Fruit fly (Drosophila melanogaster) whole organism, embryonic: Measurements from ENCODE around the gene CG15353.

Experiments
- ATbp ChIP-seq: fragments of 200-800 bp; sonication (Bioruptor generic); optimal IDR thresholded peaks from 2 replicates; lab custom pipeline; 2017; ENCODE audit warnings: missing biosample characterization, mild to moderate bottlenecking, missing genetic modification characterization, missing genetic modification reagents
- Aef1 ChIP-seq: fragments of 200-800 bp; sonication (Bioruptor generic); IDR thresholded peaks from 3 replicates; pipeline ENCODE4 v1.3.6; 2022; ENCODE audit warnings: missing biosample characterization, missing genetic modification characterization
- CG10366 ChIP-seq: fragments of 200-800 bp; sonication (Bioruptor generic); IDR thresholded peaks from 2 replicates; pipeline ENCODE4 v1.3.6; 2022; ENCODE audit warnings: missing biosample characterization, missing genetic modification characterization
- CG10565 ChIP-seq: fragments of 200-800 bp; sonication (Bioruptor generic); optimal IDR thresholded peaks from 3 replicates; lab custom pipeline; 2016; ENCODE audit warnings: missing biosample characterization, mild to moderate bottlenecking, missing genetic modification characterization
- CG10959 ChIP-seq: fragments of 200-800 bp; sonication (Bioruptor generic); IDR thresholded peaks from 2 replicates; pipeline ENCODE4 v1.3.6; 2022; ENCODE audit warnings: missing biosample characterization, missing genetic modification characterization
- CG11398 ChIP-seq: fragments of 200-800 bp; sonication (Bioruptor generic); optimal IDR thresholded peaks from 2 replicates; lab custom pipeline; 2016; ENCODE audit warnings: missing biosample characterization, missing genetic modification characterization
- CG12071 ChIP-seq: fragments of 200-800 bp; sonication (Bioruptor generic); optimal IDR thresholded peaks from 3 replicates; lab custom pipeline; 2018; ENCODE audit warnings: missing biosample characterization, mild to moderate bottlenecking, missing genetic modification characterization
- CG12659 ChIP-seq: fragments of 200-800 bp; sonication (Bioruptor generic); optimal IDR thresholded peaks from 3 replicates; lab custom pipeline; 2017; ENCODE audit warnings: mild to moderate bottlenecking, missing biosample characterization, missing genetic modification reagents, missing genetic modification characterization
- CG15696 ChIP-seq: fragments of 200-800 bp; sonication (Bioruptor generic); optimal IDR thresholded peaks from 2 replicates; lab custom pipeline; 2019; ENCODE audit warnings: missing biosample characterization, mild to moderate bottlenecking, missing genetic modification characterization, moderate library complexity
- CG1602 ChIP-seq: fragments of 200-800 bp; sonication (Bioruptor generic); optimal IDR thresholded peaks from 3 replicates; lab custom pipeline; 2016; ENCODE audit warnings: missing biosample characterization, missing genetic modification characterization
- CG18764 ChIP-seq: fragments of 200-800 bp; sonication (Bioruptor generic); optimal IDR thresholded peaks from 3 replicates; lab custom pipeline; 2016; ENCODE audit warnings: missing biosample characterization, missing genetic modification characterization
- CG2199 ChIP-seq: fragments of 200-800 bp; sonication (Bioruptor generic); IDR thresholded peaks from 3 replicates; pipeline ENCODE4 v1.3.6; 2022; ENCODE audit warnings: missing biosample characterization, missing genetic modification characterization
- CG30020 ChIP-seq: fragments of 200-800 bp; optimal IDR thresholded peaks from 2 replicates; lab custom pipeline; 2019; ENCODE audit warnings: missing biosample characterization, mild to moderate bottlenecking, missing genetic modification characterization, moderate library complexity
- CG3163 ChIP-seq: fragments of 200-800 bp; sonication (Bioruptor generic); optimal IDR thresholded peaks from 3 replicates; lab custom pipeline; 2016; ENCODE audit warnings: missing biosample characterization, missing genetic modification characterization
- CG32772 ChIP-seq: fragments of 200-800 bp; sonication (Bioruptor generic); IDR thresholded peaks from 2 replicates; pipeline ENCODE4 v1.3.6; 2022; ENCODE audit warnings: missing biosample characterization, missing genetic modification characterization
- CG3281 ChIP-seq: fragments of 200-800 bp; sonication (Bioruptor generic); optimal IDR thresholded peaks from 3 replicates; lab custom pipeline; 2017; ENCODE audit warnings: missing biosample characterization, mild to moderate bottlenecking, missing genetic modification characterization
- CG34422 ChIP-seq: fragments of 200-800 bp; sonication (Bioruptor generic); IDR thresholded peaks from 3 replicates; pipeline ENCODE4 v1.3.6; 2022; ENCODE audit warnings: missing biosample characterization, missing genetic modification characterization
- CG5245 ChIP-seq: fragments of 200-800 bp; sonication (Bioruptor generic); optimal IDR thresholded peaks from 3 replicates; lab custom pipeline; 2016; ENCODE audit warnings: missing biosample characterization, missing genetic modification characterization
- CG5953 ChIP-seq: fragments of 200-800 bp; sonication (Bioruptor generic); IDR thresholded peaks from 2 replicates; pipeline ENCODE4 v1.3.6; 2022; ENCODE audit warnings: missing biosample characterization, missing genetic modification characterization
- CG7839 ChIP-seq: fragments of 200-800 bp; sonication (Bioruptor generic); optimal IDR thresholded peaks from 3 replicates; lab custom pipeline; 2018; ENCODE audit warnings: missing biosample characterization, mild to moderate bottlenecking, missing genetic modification characterization, moderate library complexity
- CG9727 ChIP-seq: fragments of 200-800 bp; sonication (Bioruptor generic); optimal IDR thresholded peaks from 3 replicates; lab custom pipeline; 2017; ENCODE audit warnings: missing biosample characterization, mild to moderate bottlenecking, missing genetic modification characterization
- Dfd ChIP-seq, 2 experiments: fragments of >200 bp; optimal IDR thresholded peaks; 2 replicates each; lab custom pipeline; 2017; ENCODE audit warnings: missing biosample characterization in 2 of 2, missing genetic modification characterization in 2 of 2
- Dip2 ChIP-seq: fragments of 200-800 bp; sonication (Bioruptor generic); IDR thresholded peaks from 2 replicates; pipeline ENCODE4 v1.3.6; 2022; ENCODE audit warnings: missing biosample characterization, missing genetic modification characterization
- Dp ChIP-seq: fragments of 200-800 bp; sonication (Bioruptor generic); optimal IDR thresholded peaks from 2 replicates; lab custom pipeline; 2018; ENCODE audit warnings: missing biosample characterization, mild to moderate bottlenecking, missing genetic modification characterization, moderate library complexity
- ERR ChIP-seq: fragments of 200-800 bp; sonication (Bioruptor generic); optimal IDR thresholded peaks from 2 replicates; lab custom pipeline; 2016; ENCODE audit warnings: missing biosample characterization, missing genetic modification characterization
- Elba2 ChIP-seq: fragments of 200-800 bp; sonication (Bioruptor generic); optimal IDR thresholded peaks from 3 replicates; lab custom pipeline; 2016; ENCODE audit warnings: missing biosample characterization, missing genetic modification characterization
- Fer2 ChIP-seq: fragments of 200-800 bp; sonication (Bioruptor generic); optimal IDR thresholded peaks from 2 replicates; lab custom pipeline; 2018; ENCODE audit warnings: missing biosample characterization, mild to moderate bottlenecking, missing genetic modification characterization, moderate library complexity
- HLH54F ChIP-seq: fragments of 200-800 bp; sonication (Bioruptor generic); optimal IDR thresholded peaks from 3 replicates; lab custom pipeline; 2016; ENCODE audit warnings: missing biosample characterization, missing genetic modification characterization
- Hand ChIP-seq: fragments of 200-800 bp; sonication (Bioruptor generic); optimal IDR thresholded peaks from 2 replicates; lab custom pipeline; 2017; ENCODE audit warnings: mild to moderate bottlenecking, missing biosample characterization, missing genetic modification reagents, missing genetic modification characterization
- HmgD ChIP-seq: fragments of 200-800 bp; sonication (Bioruptor generic); optimal IDR thresholded peaks from 3 replicates; lab custom pipeline; 2016; ENCODE audit warnings: missing biosample characterization, missing genetic modification characterization
- Kr ChIP-seq: fragments of 200-800 bp; sonication (Bioruptor generic); optimal IDR thresholded peaks from 2 replicates; lab custom pipeline; 2017; ENCODE audit warnings: missing biosample characterization, mild to moderate bottlenecking, missing genetic modification characterization
- Mes4 ChIP-seq: fragments of 200-800 bp; sonication (Bioruptor generic); optimal IDR thresholded peaks from 2 replicates; lab custom pipeline; 2016; ENCODE audit warnings: missing biosample characterization, missing genetic modification characterization
- Myb ChIP-seq: fragments of 200-800 bp; sonication (Bioruptor generic); optimal IDR thresholded peaks from 2 replicates; lab custom pipeline; 2016; ENCODE audit warnings: missing biosample characterization, missing genetic modification characterization
- Xbp1 ChIP-seq: fragments of 200-800 bp; sonication (Bioruptor generic); optimal IDR thresholded peaks from 3 replicates; lab custom pipeline; 2016; ENCODE audit warnings: missing biosample characterization, mild to moderate bottlenecking, missing genetic modification characterization
- cg ChIP-seq: fragments of 200-800 bp; sonication (Bioruptor generic); optimal IDR thresholded peaks from 3 replicates; lab custom pipeline; 2019; ENCODE audit warnings: missing biosample characterization, mild to moderate bottlenecking, missing genetic modification characterization, moderate library complexity
- dmrt11E ChIP-seq: fragments of 200-800 bp; sonication (Bioruptor generic); optimal IDR thresholded peaks from 3 replicates; lab custom pipeline; 2018; ENCODE audit warnings: missing biosample characterization, mild to moderate bottlenecking, missing genetic modification characterization, moderate library complexity
- ems ChIP-seq: fragments of 200-800 bp; sonication (Bioruptor generic); optimal IDR thresholded peaks from 3 replicates; lab custom pipeline; 2016; ENCODE audit warnings: missing biosample characterization, missing genetic modification characterization
- gce ChIP-seq: fragments of 200-800 bp; sonication (Bioruptor generic); IDR thresholded peaks from 3 replicates; pipeline ENCODE4 v1.3.6; 2022; ENCODE audit warnings: missing biosample characterization, missing genetic modification characterization
- grau ChIP-seq: fragments of 200-800 bp; optimal IDR thresholded peaks from 3 replicates; lab custom pipeline; 2019; ENCODE audit warnings: missing biosample characterization, mild to moderate bottlenecking, missing genetic modification characterization, moderate library complexity
- jing ChIP-seq: fragments of 200-800 bp; sonication (Bioruptor generic); optimal IDR thresholded peaks from 2 replicates; lab custom pipeline; 2018; ENCODE audit warnings: missing biosample characterization, mild to moderate bottlenecking, missing genetic modification characterization
- knrl ChIP-seq: fragments of 200-800 bp; sonication (Bioruptor generic); IDR thresholded peaks from 3 replicates; pipeline ENCODE4 v1.3.6; 2022; ENCODE audit warnings: missing biosample characterization, missing genetic modification characterization; ENCODE audit not compliant: partially characterized antibody
- lov ChIP-seq, 2 experiments: fragments of 200-800 bp in 1 of 2; fragments of >200 bp in 1 of 2; sonication (Bioruptor generic) in 1 of 2; IDR thresholded peaks in 1 of 2; optimal IDR thresholded peaks in 1 of 2; 2 replicates in 1 of 2; 3 replicates in 1 of 2; pipeline versions ENCODE4 v1.3.6 to Lab custom; 2017 to 2022; ENCODE audit warnings: missing biosample characterization in 1 of 2, missing genetic modification characterization in 1 of 2
- mld ChIP-seq: fragments of 200-800 bp; sonication (Bioruptor generic); IDR thresholded peaks from 3 replicates; pipeline ENCODE4 v1.3.6; 2022; ENCODE audit warnings: missing biosample characterization, missing genetic modification characterization; ENCODE audit not compliant: partially characterized antibody
- onecut ChIP-seq: fragments of 200-800 bp; sonication (Bioruptor generic); IDR thresholded peaks from 2 replicates; pipeline ENCODE4 v1.3.6; 2022; ENCODE audit warnings: missing biosample characterization, missing genetic modification characterization
- pzg ChIP-seq: fragments of 200-800 bp; sonication (Bioruptor generic); optimal IDR thresholded peaks from 3 replicates; lab custom pipeline; 2018; ENCODE audit warnings: missing biosample characterization, mild to moderate bottlenecking, missing genetic modification characterization, moderate library complexity
- sens ChIP-seq: fragments of 200-800 bp; sonication (Bioruptor generic); peaks from one replicate; lab custom pipeline; 2016; ENCODE audit warnings: missing biosample characterization, missing genetic modification characterization
- slp2 ChIP-seq: fragments of 200-800 bp; sonication (Bioruptor generic); optimal IDR thresholded peaks from 2 replicates; lab custom pipeline; 2016; ENCODE audit warnings: missing biosample characterization, missing genetic modification characterization
- sqz ChIP-seq: fragments of 200-800 bp; sonication (Bioruptor generic); optimal IDR thresholded peaks from 3 replicates; lab custom pipeline; 2018; ENCODE audit warnings: missing biosample characterization, mild to moderate bottlenecking, missing genetic modification characterization
- wor ChIP-seq: fragments of 200-800 bp; sonication (Bioruptor generic); IDR thresholded peaks from 2 replicates; pipeline ENCODE4 v1.3.6; 2022; ENCODE audit warnings: missing biosample characterization, missing genetic modification characterization
- zfh2 ChIP-seq: fragments of 200-800 bp; sonication (Bioruptor generic); optimal IDR thresholded peaks from 2 replicates; lab custom pipeline; 2016; ENCODE audit warnings: missing biosample characterization, missing genetic modification characterization

Gene CG15353

dm6 chr2L:2037551-2038252 is 30.7 kb upstream of the CG15353 start (continued):
- TF ChIP-seq Elba2 (GFP tag; lab: Kevin White, UChicago) (peak; percentile 80), HmgD (GFP tag; lab: Kevin White, UChicago) (peak; percentile 91), CG10959 (GFP tag; lab: Robert Waterston, UW) (no peak), ATbp (GFP tag; lab: Kevin White, UChicago) (no peak), CG3163 (GFP tag; lab: Kevin White, UChicago) (peak; percentile 29), Dip2 (GFP tag; lab: Robert Waterston, UW) (no peak), CG1602 (GFP tag; lab: Kevin White, UChicago) (no peak), pzg (GFP tag; lab: Kevin White, UChicago) (peak; percentile 99), CG11398 (no peak), cg (GFP tag; lab: Kevin White, UChicago) (peak; percentile 95), CG10366 (GFP tag; lab: Robert Waterston, UW) (no peak), Xbp1 (GFP tag; lab: Kevin White, UChicago) (peak; percentile 72), Mes4 (GFP tag; lab: Kevin White, UChicago) (no peak), Dfd (GFP tag; optimal IDR thresholded peaks at IDR 0.05; lab: Kevin White, UChicago) (no peak), CG32772 (GFP tag; lab: Robert Waterston, UW) (no peak), Aef1 (GFP tag; lab: Robert Waterston, UW) (no peak), CG2199 (GFP tag; lab: Robert Waterston, UW) (no peak), Dp (peak; percentile 97), Fer2 (tag; lab: Kevin White, UChicago) (no peak), gce (GFP tag; lab: Robert Waterston, UW) (no peak), ems (GFP tag; lab: Kevin White, UChicago) (peak; percentile 22), lov (optimal IDR thresholded peaks at IDR 0.05; lab: Kevin White, UChicago) (no peak), lov (GFP tag; IDR thresholded peaks at IDR 0.05; lab: Robert Waterston, UW) (no peak), onecut (GFP tag; lab: Robert Waterston, UW) (no peak), CG18764 (peak; percentile 19), mld (peak; percentile 60; the same call in 2 of the 3 replicates), slp2 (GFP tag; lab: Kevin White, UChicago) (no peak), Myb (GFP tag; lab: Kevin White, UChicago) (peak; percentile 74), sqz (GFP tag; lab: Kevin White, UChicago) (no peak), ERR (no peak), Hand (GFP tag; lab: Kevin White, UChicago) (no peak), CG7839 (tag; lab: Kevin White, UChicago) (no peak), CG3281 (no peak), jing (GFP tag; lab: Kevin White, UChicago) (no peak), zfh2 (GFP tag; lab: Kevin White, UChicago) (peak; percentile 34), CG12659 (GFP tag; lab: Kevin White, UChicago) (peak; percentile 76), knrl (peak; percentile 97), sens (GFP tag; lab: Kevin White, UChicago) (no peak), CG10565 (GFP tag; lab: Kevin White, UChicago) (no peak), CG5245 (GFP tag; lab: Kevin White, UChicago) (no peak), grau (tag; lab: Kevin White, UChicago) (peak; percentile 34), CG5953 (GFP tag; lab: Robert Waterston, UW) (no peak), HLH54F (peak; percentile 23), CG9727 (no peak), wor (GFP tag; lab: Robert Waterston, UW) (no peak), CG34422 (GFP tag; lab: Robert Waterston, UW) (peak; percentile 74; the same call in 2 of the 3 replicates), CG30020 (tag; lab: Kevin White, UChicago) (no peak), Kr (no peak), CG12071 (GFP tag; lab: Kevin White, UChicago) (no peak), dmrt11E (tag; lab: Kevin White, UChicago) (no peak), CG15696 (tag; lab: Kevin White, UChicago) (no peak)
